Fruit fly (Drosophila melanogaster) whole organism, prepupa: Measurements from ENCODE around the gene CG5846.

Experiments used
- Hr39 ChIP-seq: fragments of 200-800 bp; sonication (Bioruptor generic); optimal IDR thresholded peaks from 2 replicates; lab custom pipeline; 2016; ENCODE audit warnings: missing biosample characterization, missing genetic modification characterization
- acj6 ChIP-seq: fragments of 200-800 bp; sonication (Bioruptor generic); optimal IDR thresholded peaks from 3 replicates; lab custom pipeline; 2016; ENCODE audit warnings: missing biosample characterization, missing genetic modification characterization
- dac ChIP-seq: fragments of 200-800 bp; sonication (Bioruptor generic); optimal IDR thresholded peaks from 2 replicates; lab custom pipeline; 2017; ENCODE audit warnings: missing biosample characterization, mild to moderate bottlenecking, missing genetic modification characterization
- eg ChIP-seq: fragments of 200-800 bp; sonication (Bioruptor generic); IDR thresholded peaks from 3 replicates; pipeline ENCODE4 v1.3.6; 2022; ENCODE audit warnings: missing biosample characterization, missing genetic modification characterization
- net ChIP-seq: fragments of 200-800 bp; sonication (Bioruptor generic); optimal IDR thresholded peaks from 3 replicates; lab custom pipeline; 2016; ENCODE audit warnings: missing biosample characterization, missing genetic modification characterization
- salr ChIP-seq, 2 experiments: fragments of 200-800 bp; sonication (Bioruptor generic); optimal IDR thresholded peaks; 3 replicates each; lab custom pipeline; 2016 to 2018; ENCODE audit warnings: missing biosample characterization in 2 of 2, missing genetic modification characterization in 2 of 2, mild to moderate bottlenecking in 1 of 2
- spab ChIP-seq: fragments of 200-800 bp; sonication (Bioruptor generic); optimal IDR thresholded peaks from 2 replicates; lab custom pipeline; 2017; ENCODE audit warnings: missing biosample characterization, mild to moderate bottlenecking, missing genetic modification characterization, missing genetic modification reagents

dm6 chr2L:9946051-9946450, 11.0 kb downstream of the CG5846 start:
- TF ChIP-seq salr (GFP tag; optimal IDR thresholded peaks at IDR 0.05; lab: Kevin White, UChicago) (no peak), eg (no peak), Hr39 (no peak), dac (no peak), spab (no peak), net (GFP tag; lab: Kevin White, UChicago) (no peak), acj6 (no peak)
